Fruit fly (Drosophila melanogaster): ENCODE results near the gene Glys.

Gene Glys

DNA sequence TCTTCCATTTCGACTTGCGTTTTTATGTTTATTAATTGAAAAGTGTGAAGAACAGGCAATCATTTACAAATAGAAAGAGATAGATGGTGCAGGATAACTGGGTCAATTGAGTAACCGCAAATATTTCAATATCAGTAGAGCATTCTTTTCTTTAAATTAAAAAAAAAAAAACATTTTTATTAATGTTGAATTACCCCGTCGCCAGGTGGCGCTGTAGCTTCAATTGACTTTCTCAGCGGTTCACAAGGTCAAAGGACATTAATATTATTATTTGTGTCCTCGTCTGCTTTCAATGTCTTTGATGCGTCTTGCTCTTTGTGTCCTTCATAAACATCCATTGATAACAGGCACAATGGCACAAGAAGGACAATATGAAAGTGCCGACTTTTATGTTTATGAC lies 1.2 kb upstream of the Glys start:
- no peak for TF ChIP-seq Smox (GFP tag; optimal IDR thresholded peaks at IDR 0.05)
- TF ChIP-seq CG8319 (GFP tag; optimal IDR thresholded peaks at IDR 0.05) = no peak
- no peak for TF ChIP-seq CG16779 (tag; optimal IDR thresholded peaks at IDR 0.05)
- TF ChIP-seq CG31627 (GFP tag; optimal IDR thresholded peaks at IDR 0.05) = no peak
- no peak for TF ChIP-seq Lpt (GFP tag; optimal IDR thresholded peaks at IDR 0.05)
- TF ChIP-seq CG10631 (GFP tag; optimal IDR thresholded peaks at IDR 0.05) = no peak
- TF ChIP-seq fd59A (GFP tag; optimal IDR thresholded peaks at IDR 0.05) = no peak
- TF ChIP-seq ss (GFP tag; optimal IDR thresholded peaks at IDR 0.05) = no peak
- no peak for TF ChIP-seq fkh (GFP tag; optimal IDR thresholded peaks at IDR 0.05)
- TF ChIP-seq Ets21C (GFP tag; optimal IDR thresholded peaks at IDR 0.05) = no peak

DNA sequence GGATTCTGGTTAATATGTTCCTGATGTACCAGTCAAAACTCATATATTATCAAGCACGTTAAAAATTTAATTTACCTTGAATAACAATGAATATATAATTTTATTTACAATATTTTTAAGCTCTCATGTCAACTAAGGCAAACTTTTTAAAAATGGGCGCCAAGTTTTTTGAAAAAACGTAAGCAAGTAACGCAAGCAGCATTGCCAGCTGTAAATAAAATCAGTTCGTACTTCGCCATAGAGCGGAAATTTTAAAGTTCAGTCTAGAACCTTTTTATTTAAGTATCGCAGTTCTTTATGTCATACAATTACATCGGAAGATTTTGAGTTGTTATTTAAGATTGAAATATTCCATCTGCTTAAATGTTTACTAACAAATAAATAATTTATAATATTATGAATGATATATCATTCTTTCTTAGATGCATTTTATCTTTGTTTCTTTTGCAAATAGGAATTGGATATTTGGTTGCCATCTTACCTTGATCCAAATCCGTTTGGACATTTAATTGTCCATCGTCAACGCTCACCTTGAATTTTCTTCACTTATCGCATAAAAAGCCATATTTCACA lies 627 bp upstream of the Glys start:
- peak; percentile 37 for TF ChIP-seq Eip78C (GFP tag)
- TF ChIP-seq Ets21C (GFP tag; optimal IDR thresholded peaks at IDR 0.05) = no peak

DNA sequence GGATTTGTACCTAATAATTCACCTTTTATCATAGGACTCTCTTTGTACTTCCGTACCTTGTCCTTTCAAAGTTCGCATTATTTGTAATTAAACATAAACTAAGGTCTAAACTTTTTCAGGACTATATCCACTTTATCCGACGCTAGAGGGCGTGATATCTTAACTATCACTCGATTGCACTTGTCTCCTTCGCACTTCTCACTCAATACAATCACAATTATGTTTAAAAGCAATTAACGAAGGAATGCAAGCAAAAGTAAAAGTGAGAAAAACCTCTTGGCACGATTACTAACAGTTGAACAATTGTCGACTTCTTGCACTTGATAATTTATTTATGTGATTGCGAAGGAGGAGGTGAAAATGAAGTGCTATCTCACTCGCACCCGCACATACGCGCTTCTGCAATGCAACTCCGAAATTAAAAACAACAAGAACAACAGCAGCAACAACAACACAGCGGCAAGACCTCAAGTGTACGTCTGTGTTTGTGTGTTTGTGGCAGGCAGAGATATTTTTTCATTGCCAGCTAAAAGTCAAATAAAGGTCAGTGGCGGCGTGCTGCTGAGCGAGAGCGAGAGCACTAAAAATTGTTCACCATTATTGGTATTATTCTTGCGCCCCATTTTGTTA lies 808 bp downstream of the Glys start:
- TF ChIP-seq topi (GFP tag; optimal IDR thresholded peaks at IDR 0.05) (no peak), Eip78C (GFP tag) (peak; percentile 54), esn (GFP tag; optimal IDR thresholded peaks at IDR 0.05) (no peak), Hr4 (GFP tag; optimal IDR thresholded peaks at IDR 0.05) (no peak), CG10631 (GFP tag; optimal IDR thresholded peaks at IDR 0.05) (no peak), CG3919 (GFP tag; optimal IDR thresholded peaks at IDR 0.05) (no peak), Sox14 (GFP tag; optimal IDR thresholded peaks at IDR 0.05) (no peak), spab (GFP tag; optimal IDR thresholded peaks at IDR 0.05) (no peak), fkh (GFP tag; optimal IDR thresholded peaks at IDR 0.05) (peak; percentile 19), eg (GFP tag; IDR thresholded peaks at IDR 0.05) (no peak), fd59A (GFP tag; optimal IDR thresholded peaks at IDR 0.05) (no peak), pdm3 (GFP tag; optimal IDR thresholded peaks at IDR 0.05) (no peak), Gug (GFP tag; IDR thresholded peaks at IDR 0.05) (no peak), dsx (GFP tag; optimal IDR thresholded peaks at IDR 0.05; ENCODE audit: poor library complexity, severe bottlenecking) (no peak), ss (GFP tag; optimal IDR thresholded peaks at IDR 0.05) (no peak), CG6163 (GFP tag; IDR thresholded peaks at IDR 0.05) (0 out of 3 replicates have a peak, but pooled peaks have one; percentile 18), svp (GFP tag) (peak; percentile 82), Blimp-1 (GFP tag; optimal IDR thresholded peaks at IDR 0.05) (peak; percentile 3), CG8119 (GFP tag; IDR thresholded peaks at IDR 0.05) (no peak)

DNA sequence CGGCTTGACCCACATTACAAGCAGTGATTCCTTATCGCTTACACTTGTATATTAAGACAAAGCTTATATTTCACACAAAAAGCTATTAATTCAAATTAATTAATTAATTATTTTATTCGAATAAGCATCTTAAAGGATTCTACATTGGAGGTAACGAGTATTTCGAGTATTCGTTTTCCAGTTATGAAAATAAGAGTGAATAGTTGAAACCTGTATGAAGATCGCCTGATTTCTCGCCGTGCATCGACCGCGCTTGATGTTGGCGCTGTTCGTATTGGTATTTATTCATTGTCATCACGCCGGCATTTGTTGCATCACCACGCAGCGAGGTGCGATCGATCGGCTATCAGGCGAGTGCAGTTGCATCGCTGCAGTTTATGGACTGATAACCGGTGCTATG lies 1.8 kb downstream of the Glys start:
- TF ChIP-seq vri (GFP tag; optimal IDR thresholded peaks at IDR 0.05) (peak; percentile 35), Ets21C (GFP tag; optimal IDR thresholded peaks at IDR 0.05) (no peak), ss (GFP tag; optimal IDR thresholded peaks at IDR 0.05) (no peak), CG16779 (tag; optimal IDR thresholded peaks at IDR 0.05) (peak; percentile 68), Sox14 (GFP tag; optimal IDR thresholded peaks at IDR 0.05) (peak; percentile 60), achi (GFP tag; optimal IDR thresholded peaks at IDR 0.05) (peak; percentile 79), fd59A (GFP tag; optimal IDR thresholded peaks at IDR 0.05) (peak; percentile 50), spab (GFP tag; optimal IDR thresholded peaks at IDR 0.05) (peak; percentile 34), CG6276 (GFP tag; optimal IDR thresholded peaks at IDR 0.05) (peak; percentile 61), CG8632 (GFP tag; optimal IDR thresholded peaks at IDR 0.05) (peak; percentile 73), CG3919 (GFP tag; optimal IDR thresholded peaks at IDR 0.05) (peak; percentile 66), CG1621 (tag; optimal IDR thresholded peaks at IDR 0.05) (peak; percentile 67), dac (GFP tag; optimal IDR thresholded peaks at IDR 0.05) (peak; percentile 33), Met (GFP tag; optimal IDR thresholded peaks at IDR 0.05) (peak; percentile 45), Hr4 (GFP tag; optimal IDR thresholded peaks at IDR 0.05) (peak; percentile 85), Hr38 (GFP tag; optimal IDR thresholded peaks at IDR 0.05) (no peak), Sox15 (GFP tag; optimal IDR thresholded peaks at IDR 0.05) (peak; percentile 46), esn (GFP tag; optimal IDR thresholded peaks at IDR 0.05) (peak; percentile 59), CG9139 (GFP tag; optimal IDR thresholded peaks at IDR 0.05) (no peak), Blimp-1 (GFP tag; optimal IDR thresholded peaks at IDR 0.05) (no peak), salr (GFP tag; optimal IDR thresholded peaks at IDR 0.05) (peak; percentile 54 to 58), dsx (GFP tag; optimal IDR thresholded peaks at IDR 0.05; ENCODE audit: poor library complexity, severe bottlenecking) (no peak), pdm3 (GFP tag; optimal IDR thresholded peaks at IDR 0.05) (peak; percentile 81), Gug (GFP tag; IDR thresholded peaks at IDR 0.05) (peak; percentile 66), net (GFP tag; optimal IDR thresholded peaks at IDR 0.05) (peak; percentile 80), CG4318 (GFP tag; optimal IDR thresholded peaks at IDR 0.05) (peak; percentile 50), cyc (GFP tag; optimal IDR thresholded peaks at IDR 0.05) (no peak), CG11294 (GFP tag; IDR thresholded peaks at IDR 0.05) (peak; percentile 77), eg (GFP tag; IDR thresholded peaks at IDR 0.05) (peak; percentile 89), CG11762 (GFP tag; optimal IDR thresholded peaks at IDR 0.05; ENCODE audit: insufficient read depth) (peak; percentile 54), CG10669 (GFP tag; optimal IDR thresholded peaks at IDR 0.05) (peak; percentile 66)

All from whole organism, prepupa.